Worm (Caenorhabditis elegans) whole organism, L4 larva: ENCODE measurements around the gene F44G4.3.

Source experiments
- T26A8.4 ChIP-seq: fragments of 200-800 bp; sonication (Bioruptor generic); IDR thresholded peaks from 2 replicates; pipeline ENCODE4 v1.3.6; 2022; ENCODE audit warnings: missing genetic modification characterization, missing compliant biosample characterization
- Y105C5A.15 ChIP-seq: fragments of 200-800 bp; sonication (Bioruptor generic); IDR thresholded peaks from 2 replicates; pipeline ENCODE4 v1.3.6; 2022; ENCODE audit warnings: missing genetic modification characterization, missing compliant biosample characterization
- ZK337.2 ChIP-seq: fragments of 200-800 bp; sonication (Bioruptor generic); IDR thresholded peaks from 2 replicates; pipeline ENCODE4 v1.3.6; 2022; ENCODE audit warnings: missing genetic modification reagents, missing genetic modification characterization, missing compliant biosample characterization
- aha-1 ChIP-seq: fragments of 150-350 bp; peaks from one replicate; lab custom pipeline; 2014; ENCODE audit warnings: missing biosample characterization, missing genetic modification characterization
- aly-2 ChIP-seq: sonication (generic microtip); optimal IDR thresholded peaks from 2 replicates; lab custom pipeline; 2018; ENCODE audit warnings: missing biosample characterization, missing genetic modification characterization
- attf-4 ChIP-seq: sonication (generic microtip); optimal IDR thresholded peaks from 3 replicates; lab custom pipeline; 2017; ENCODE audit warnings: missing biosample characterization, missing genetic modification characterization
- ceh-20 ChIP-seq: fragments of 200-800 bp; sonication (Bioruptor generic); IDR thresholded peaks from 2 replicates; pipeline ENCODE4 v1.3.6; 2022; ENCODE audit warnings: missing genetic modification reagents, missing genetic modification characterization, missing compliant biosample characterization
- ceh-28 ChIP-seq: fragments of 150-350 bp; optimal IDR thresholded peaks from 2 replicates; lab custom pipeline; 2014; ENCODE audit warnings: missing biosample characterization, missing genetic modification reagents, missing genetic modification characterization
- cey-2 ChIP-seq: sonication (generic microtip); optimal IDR thresholded peaks from 3 replicates; lab custom pipeline; 2017; ENCODE audit warnings: missing genetic modification characterization, mild to moderate bottlenecking, missing compliant biosample characterization, antibody characterized with exemption, borderline replicate concordance; ENCODE audit not compliant: insufficient read depth
- daf-16 ChIP-seq, 3 experiments: sonication (generic microtip); optimal IDR thresholded peaks; 2 replicates each; lab custom pipeline; 2016 to 2017; ENCODE audit warnings: missing genetic modification characterization in 3 of 3, missing genetic modification reagents in 3 of 3, mild to moderate bottlenecking in 2 of 3, missing compliant biosample characterization in 2 of 3, missing biosample characterization in 1 of 3, moderate library complexity in 1 of 3
- daf-19 ChIP-seq: fragments of 200-800 bp; sonication (Bioruptor generic); conservative IDR thresholded peaks from 2 replicates; pipeline ENCODE4 v1.3.6; 2022; ENCODE audit warnings: missing genetic modification characterization, missing compliant biosample characterization
- dmd-6 ChIP-seq: fragments of 200-800 bp; sonication (Bioruptor generic); IDR thresholded peaks from 2 replicates; pipeline ENCODE4 v1.3.6; 2022; ENCODE audit warnings: missing genetic modification reagents, missing genetic modification characterization, missing compliant biosample characterization
- dpl-1 ChIP-seq: fragments of 150-350 bp; optimal IDR thresholded peaks from 2 replicates; lab custom pipeline; 2014; ENCODE audit warnings: missing biosample characterization, missing genetic modification reagents, missing genetic modification characterization
- duxl-1 ChIP-seq: sonication (generic microtip); optimal IDR thresholded peaks from 2 replicates; lab custom pipeline; 2016; ENCODE audit warnings: mild to moderate bottlenecking, missing genetic modification characterization, moderate library complexity, missing compliant biosample characterization; ENCODE audit not compliant: poor library complexity
- dve-1 ChIP-seq: sonication (generic microtip); optimal IDR thresholded peaks from 2 replicates; lab custom pipeline; 2017; ENCODE audit warnings: antibody characterized with exemption, mild to moderate bottlenecking, missing genetic modification characterization, missing compliant biosample characterization; ENCODE audit not compliant: insufficient read depth
- egl-43 ChIP-seq: fragments of 200-800 bp; sonication (Bioruptor generic); IDR thresholded peaks from 2 replicates; pipeline ENCODE4 v1.3.6; 2022; ENCODE audit warnings: missing genetic modification reagents, missing genetic modification characterization, missing compliant biosample characterization
- gei-8 ChIP-seq: fragments of 200-800 bp; sonication (Bioruptor generic); optimal IDR thresholded peaks from 2 replicates; lab custom pipeline; 2018; ENCODE audit warnings: mild to moderate bottlenecking, missing genetic modification characterization, missing compliant biosample characterization
- hif-1 ChIP-seq, 2 experiments: sonication (generic microtip); optimal IDR thresholded peaks; 2 replicates each; lab custom pipeline; 2016 to 2017; ENCODE audit warnings: missing compliant biosample characterization in 2 of 2, missing genetic modification characterization in 2 of 2, missing genetic modification reagents in 2 of 2, missing genotype in 2 of 2, mild to moderate bottlenecking in 1 of 2
- hlh-11 ChIP-seq: fragments of 200-800 bp; sonication (Bioruptor generic); optimal IDR thresholded peaks from 2 replicates; lab custom pipeline; 2018; ENCODE audit warnings: mild to moderate bottlenecking, missing genetic modification characterization, missing compliant biosample characterization
- hlh-30 ChIP-seq: sonication (generic microtip); optimal IDR thresholded peaks from 2 replicates; lab custom pipeline; 2017; ENCODE audit warnings: antibody characterized with exemption, mild to moderate bottlenecking, missing genetic modification characterization, missing compliant biosample characterization; ENCODE audit not compliant: insufficient read depth
- hmg-1.1 ChIP-seq: fragments of 200-800 bp; sonication (Bioruptor generic); IDR thresholded peaks from 2 replicates; pipeline ENCODE4 v1.3.6; 2022; ENCODE audit warnings: missing genetic modification reagents, missing genetic modification characterization, missing compliant biosample characterization
- lim-7 ChIP-seq: fragments of 200-800 bp; sonication (Bioruptor generic); IDR thresholded peaks from 2 replicates; pipeline ENCODE4 v1.3.6; 2022; ENCODE audit warnings: missing genetic modification characterization, missing compliant biosample characterization
- lin-38 ChIP-seq: fragments of 200-800 bp; sonication (Bioruptor generic); IDR thresholded peaks from 2 replicates; pipeline ENCODE4 v1.3.6; 2022; ENCODE audit warnings: missing genetic modification reagents, missing genetic modification characterization, missing compliant biosample characterization
- lin-39 ChIP-seq: fragments of 150-350 bp; optimal IDR thresholded peaks from 2 replicates; lab custom pipeline; 2014; ENCODE audit warnings: missing biosample characterization, missing genetic modification reagents, missing genetic modification characterization
- madf-5 ChIP-seq, 2 experiments: fragments of 200-800 bp; sonication (Bioruptor generic); IDR thresholded peaks; 2 replicates each; pipeline ENCODE4 v1.3.6; 2022; ENCODE audit warnings: missing compliant biosample characterization in 2 of 2, missing genetic modification characterization in 2 of 2
- mes-2 ChIP-seq: sonication (generic microtip); optimal IDR thresholded peaks from 2 replicates; lab custom pipeline; 2016; ENCODE audit warnings: missing genotype, mild to moderate bottlenecking, missing genetic modification characterization, missing compliant biosample characterization; ENCODE audit not compliant: poor library complexity, severe bottlenecking
- mxl-2 ChIP-seq: fragments of 200-800 bp; sonication (Bioruptor generic); conservative IDR thresholded peaks from 2 replicates; pipeline ENCODE4 v1.3.6; 2022; ENCODE audit warnings: missing genetic modification reagents, missing genetic modification characterization, missing compliant biosample characterization
- nhr-102 ChIP-seq: sonication (generic microtip); optimal IDR thresholded peaks from 2 replicates; lab custom pipeline; 2016; ENCODE audit warnings: mild to moderate bottlenecking, missing genetic modification characterization, moderate library complexity, missing compliant biosample characterization
- nhr-111 ChIP-seq: fragments of 200-800 bp; sonication (Bioruptor generic); optimal IDR thresholded peaks from 2 replicates; lab custom pipeline; 2018; ENCODE audit warnings: mild to moderate bottlenecking, missing genetic modification characterization, missing compliant biosample characterization
- nhr-28 ChIP-seq: fragments of 150-350 bp; optimal IDR thresholded peaks from 2 replicates; lab custom pipeline; 2014; ENCODE audit warnings: missing biosample characterization, missing genetic modification characterization
- nhr-41 ChIP-seq: fragments of 200-800 bp; sonication (Bioruptor generic); IDR thresholded peaks from 2 replicates; pipeline ENCODE4 v1.3.6; 2022; ENCODE audit warnings: missing genetic modification reagents, missing genetic modification characterization, missing compliant biosample characterization
- pha-4 ChIP-seq, 2 experiments: fragments of 150-350 bp in 1 of 2; fragments of 200-800 bp in 1 of 2; sonication (Bioruptor generic) in 1 of 2; IDR thresholded peaks in 1 of 2; optimal IDR thresholded peaks in 1 of 2; 2 replicates each; pipeline versions ENCODE4 v1.3.6 to Lab custom; 2014 to 2022; ENCODE audit warnings: missing genetic modification characterization in 2 of 2, missing genetic modification reagents in 2 of 2, missing biosample characterization in 1 of 2, missing compliant biosample characterization in 1 of 2
- pqm-1 ChIP-seq: sonication (generic microtip); optimal IDR thresholded peaks from 2 replicates; lab custom pipeline; 2017; ENCODE audit warnings: missing biosample characterization, missing genetic modification characterization
- saeg-2 ChIP-seq: fragments of 200-800 bp; sonication (Bioruptor generic); IDR thresholded peaks from 2 replicates; pipeline ENCODE4 v1.3.6; 2022; ENCODE audit warnings: missing genetic modification reagents, missing genetic modification characterization, missing compliant biosample characterization
- set-16 ChIP-seq: fragments of 200-800 bp; sonication (Bioruptor generic); IDR thresholded peaks from 2 replicates; pipeline ENCODE4 v1.3.6; 2022; ENCODE audit warnings: missing genetic modification reagents, missing genetic modification characterization, missing compliant biosample characterization
- snpc-4 ChIP-seq: fragments of 150-350 bp; optimal IDR thresholded peaks from 2 replicates; lab custom pipeline; 2014; ENCODE audit warnings: missing biosample characterization, missing genetic modification characterization
- unc-62 ChIP-seq, 3 experiments: fragments of 150-350 bp in 1 of 3; sonication (generic microtip); optimal IDR thresholded peaks in 2 of 3; peaks in 1 of 3; 1 replicate in 1 of 3; 2 replicates in 2 of 3; lab custom pipeline; 2014 to 2017; ENCODE audit warnings: missing biosample characterization in 3 of 3, missing genetic modification characterization in 3 of 3, missing genetic modification reagents in 3 of 3, missing genotype in 1 of 3
- zip-2 ChIP-seq: fragments of 150-350 bp; optimal IDR thresholded peaks from 2 replicates; lab custom pipeline; 2014; ENCODE audit warnings: missing biosample characterization, missing genetic modification characterization

Gene F44G4.3

ce11 chrII:9038736-9039135 is 41.3 kb upstream of the F44G4.3 start:
- TF ChIP-seq T26A8.4 (GFP tag; lab: Robert Waterston, UW): no peak
- no peak for TF ChIP-seq daf-16 (GFP tag; optimal IDR thresholded peaks at IDR 0.05; lab: Kevin White, UChicago)
- TF ChIP-seq daf-16 (tag; optimal IDR thresholded peaks at IDR 0.05; lab: Kevin White, UChicago): peak; percentile 31
- TF ChIP-seq pqm-1 (tag; lab: Kevin White, UChicago): peak; percentile 23
- TF ChIP-seq, all 104 proteins: peak for 2

- TF ChIP-seq mes-2 (tag; lab: Kevin White, UChicago) (no peak), snpc-4 (tag; lab: Kevin White, UChicago) (no peak), zip-2 (tag; lab: Kevin White, UChicago) (no peak), mxl-2 (no peak), ZK337.2 (GFP tag; lab: Robert Waterston, UW) (no peak), dpl-1 (GFP tag; lab: Kevin White, UChicago) (no peak), pha-4 (GFP tag; IDR thresholded peaks at IDR 0.05; lab: Robert Waterston, UW) (no peak), pha-4 (tag; optimal IDR thresholded peaks at IDR 0.05; lab: Kevin White, UChicago) (no peak), egl-43 (GFP tag; lab: Robert Waterston, UW) (no peak), hif-1 (tag; optimal IDR thresholded peaks at IDR 0.05; lab: Kevin White, UChicago) (no peak), gei-8 (GFP tag; lab: Kevin White, UChicago) (no peak), nhr-41 (no peak), nhr-111 (GFP tag; lab: Kevin White, UChicago) (no peak), saeg-2 (GFP tag; lab: Robert Waterston, UW) (no peak), ceh-28 (tag; lab: Kevin White, UChicago) (no peak), cey-2 (tag; lab: Kevin White, UChicago) (no peak), lin-39 (tag; lab: Kevin White, UChicago) (no peak), Y105C5A.15 (GFP tag; lab: Robert Waterston, UW) (no peak)
Observed at ce11 chrII:9038201-9038600, 40.7 kb upstream of the F44G4.3 start, which contains the start of gene gcs-1. Gene gcs-1, minus strand, starts transcription at chrII:9038301.

ce11 chrII:9033034-9033433 is 35.6 kb upstream of the F44G4.3 start:
- TF ChIP-seq madf-5 (GFP tag; IDR thresholded peaks at IDR 0.05; lab: Robert Waterston, UW): no peak
- no peak for TF ChIP-seq lim-7 (GFP tag; lab: Robert Waterston, UW)
- TF ChIP-seq set-16 (GFP tag; lab: Robert Waterston, UW): no peak
- TF ChIP-seq attf-4 (tag; lab: Kevin White, UChicago): no peak
- peak; percentile 51 for TF ChIP-seq nhr-28
- no peak for TF ChIP-seq ceh-20 (GFP tag; lab: Robert Waterston, UW)
- peak; percentile 24 for TF ChIP-seq aha-1
- peak; percentile 31 for TF ChIP-seq hlh-11 (tag; lab: Kevin White, UChicago)

- TF ChIP-seq gei-8 (GFP tag; lab: Kevin White, UChicago) (no peak), nhr-102 (tag; lab: Kevin White, UChicago) (no peak), hmg-1.1 (GFP tag; lab: Robert Waterston, UW) (no peak), daf-19 (GFP tag; lab: Robert Waterston, UW) (no peak), lin-38 (GFP tag; lab: Robert Waterston, UW) (no peak), duxl-1 (tag; lab: Kevin White, UChicago) (no peak), hlh-30 (tag; lab: Kevin White, UChicago) (peak; percentile 1), dve-1 (tag; lab: Kevin White, UChicago) (no peak), dmd-6 (GFP tag; lab: Robert Waterston, UW) (no peak), daf-16 (GFP tag; optimal IDR thresholded peaks at IDR 0.05; lab: Kevin White, UChicago) (no peak), daf-16 (tag; optimal IDR thresholded peaks at IDR 0.05; lab: Kevin White, UChicago) (no peak), dpl-1 (GFP tag; lab: Kevin White, UChicago) (no peak), aly-2 (tag; lab: Kevin White, UChicago) (no peak), unc-62 (GFP tag; optimal IDR thresholded peaks at IDR 0.05 in 1 of 2; lab: Kevin White, UChicago) (peak in 1 of 2 experiments; percentile 81), unc-62 (tag; optimal IDR thresholded peaks at IDR 0.05; lab: Kevin White, UChicago) (no peak)
Observed at ce11 chrII:9031891-9032290, 34.4 kb upstream of the F44G4.3 start.
